Worm (Caenorhabditis elegans): Measurements from ENCODE around the gene hil-4.

ce11 chrV:4707646-4708045 is 46.5 kb upstream of the hil-4 start:
- TF ChIP-seq egl-27 (tag; optimal IDR thresholded peaks at IDR 0.05): no peak
- no peak for TF ChIP-seq aly-2 (tag; optimal IDR thresholded peaks at IDR 0.05)
- TF ChIP-seq daf-12 (tag; optimal IDR thresholded peaks at IDR 0.05): no peak

Measured in whole organism, L3 larva.